Fruit fly (Drosophila melanogaster) whole organism, adult: ENCODE data around the gene eca.
A peak's percentile ranks its signal among the peaks of the same experiment; 100 is the strongest.

Experiments
- CG14711 ChIP-seq: fragments of 200-800 bp; sonication (Bioruptor generic); optimal IDR thresholded peaks from 2 replicates; lab custom pipeline; 2018; ENCODE audit warnings: missing biosample characterization, mild to moderate bottlenecking, missing genetic modification characterization, moderate library complexity
- CG1620 ChIP-seq: fragments of 200-800 bp; sonication (Bioruptor generic); optimal IDR thresholded peaks from 2 replicates; lab custom pipeline; 2016; ENCODE audit warnings: missing biosample characterization, missing genetic modification characterization
- CG33017 ChIP-seq: fragments of 200-800 bp; sonication (Bioruptor generic); optimal IDR thresholded peaks from 2 replicates; lab custom pipeline; 2018; ENCODE audit warnings: missing biosample characterization, mild to moderate bottlenecking, missing genetic modification characterization, moderate library complexity
- CG7045 ChIP-seq: fragments of 200-800 bp; sonication (Bioruptor generic); optimal IDR thresholded peaks from 2 replicates; lab custom pipeline; 2017; ENCODE audit warnings: missing biosample characterization, mild to moderate bottlenecking, missing genetic modification characterization
- CG7101 ChIP-seq: fragments of 200-800 bp; sonication (Bioruptor generic); optimal IDR thresholded peaks from 2 replicates; lab custom pipeline; 2018; ENCODE audit warnings: missing biosample characterization, mild to moderate bottlenecking, missing genetic modification characterization, moderate library complexity
- Clk ChIP-seq: fragments of 200-800 bp; sonication (Bioruptor generic); optimal IDR thresholded peaks from 2 replicates; lab custom pipeline; 2017; ENCODE audit warnings: missing biosample characterization, missing genetic modification characterization
- Crg-1 ChIP-seq: fragments of 200-800 bp; sonication (Bioruptor generic); optimal IDR thresholded peaks from 2 replicates; lab custom pipeline; 2016; ENCODE audit warnings: missing biosample characterization, missing genetic modification characterization
- Hr96 ChIP-seq: fragments of 200-800 bp; sonication (Bioruptor generic); optimal IDR thresholded peaks from 2 replicates; lab custom pipeline; 2016; ENCODE audit warnings: missing biosample characterization, missing genetic modification characterization
- Mnt ChIP-seq: fragments of 200-800 bp; sonication (Bioruptor generic); optimal IDR thresholded peaks from 2 replicates; lab custom pipeline; 2016; ENCODE audit warnings: missing biosample characterization, mild to moderate bottlenecking, missing genetic modification characterization
- bab1 ChIP-seq: fragments of 200-800 bp; sonication (Bioruptor generic); optimal IDR thresholded peaks from 3 replicates; lab custom pipeline; 2019; ENCODE audit warnings: missing biosample characterization, mild to moderate bottlenecking, missing genetic modification characterization, moderate library complexity
- cic ChIP-seq: fragments of 200-800 bp; sonication (Bioruptor generic); optimal IDR thresholded peaks from 2 replicates; lab custom pipeline; 2017; ENCODE audit warnings: missing biosample characterization, mild to moderate bottlenecking, missing genetic modification characterization, moderate library complexity
- cnc ChIP-seq, 2 experiments: fragments of >200 bp; optimal IDR thresholded peaks; 2 replicates each; lab custom pipeline; 2017
- ovo ChIP-seq: fragments of 200-800 bp; sonication (Bioruptor generic); optimal IDR thresholded peaks from 2 replicates; lab custom pipeline; 2016; ENCODE audit warnings: missing biosample characterization, missing genetic modification characterization
- pad ChIP-seq: fragments of 200-800 bp; sonication (Bioruptor generic); optimal IDR thresholded peaks from 3 replicates; lab custom pipeline; 2017; ENCODE audit warnings: missing biosample characterization, missing genetic modification characterization, mild to moderate bottlenecking, moderate library complexity, missing genetic modification reagents
- toe ChIP-seq: fragments of 200-800 bp; sonication (Bioruptor generic); optimal IDR thresholded peaks from 2 replicates; lab custom pipeline; 2016; ENCODE audit warnings: missing biosample characterization, missing genetic modification characterization

Gene eca

DNA sequence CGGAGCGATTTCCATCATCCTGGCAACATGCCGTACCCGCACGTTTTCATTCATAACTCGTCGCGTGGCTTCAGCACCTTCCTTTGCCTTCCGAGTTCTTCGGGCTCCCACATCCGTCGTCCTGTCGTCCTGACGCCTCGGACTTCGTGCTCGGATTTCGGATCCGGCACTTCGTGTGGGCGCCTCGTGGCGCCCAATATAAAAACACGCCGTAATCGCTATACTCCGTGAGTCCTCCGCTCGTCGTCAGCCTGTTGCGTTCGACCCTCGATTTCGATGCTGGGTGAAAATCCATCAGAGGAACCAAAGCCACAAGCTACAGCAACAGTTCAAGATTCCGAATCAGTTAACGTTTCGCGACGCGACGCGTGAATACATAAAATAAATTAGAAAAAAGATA, 45.0 kb downstream of the eca start:
- TF ChIP-seq CG1620 (GFP tag; lab: Kevin White, UChicago), result no peak
- TF ChIP-seq ovo (GFP tag; lab: Kevin White, UChicago), result no peak
- no peak for TF ChIP-seq toe (GFP tag; lab: Kevin White, UChicago)
- no peak for TF ChIP-seq Hr96 (GFP tag; lab: Kevin White, UChicago)
- TF ChIP-seq CG7045 (GFP tag; lab: Kevin White, UChicago), result no peak
- TF ChIP-seq Crg-1 (GFP tag; lab: Kevin White, UChicago), result no peak
- no peak for TF ChIP-seq CG14711
- TF ChIP-seq CG7101 (tag; lab: Kevin White, UChicago), result no peak
- TF ChIP-seq Clk (GFP tag; lab: Kevin White, UChicago), result no peak
- TF ChIP-seq cnc (optimal IDR thresholded peaks at IDR 0.05; lab: Kevin White, UChicago), result no peak
- TF ChIP-seq cic (GFP tag; lab: Kevin White, UChicago), result no peak

DNA sequence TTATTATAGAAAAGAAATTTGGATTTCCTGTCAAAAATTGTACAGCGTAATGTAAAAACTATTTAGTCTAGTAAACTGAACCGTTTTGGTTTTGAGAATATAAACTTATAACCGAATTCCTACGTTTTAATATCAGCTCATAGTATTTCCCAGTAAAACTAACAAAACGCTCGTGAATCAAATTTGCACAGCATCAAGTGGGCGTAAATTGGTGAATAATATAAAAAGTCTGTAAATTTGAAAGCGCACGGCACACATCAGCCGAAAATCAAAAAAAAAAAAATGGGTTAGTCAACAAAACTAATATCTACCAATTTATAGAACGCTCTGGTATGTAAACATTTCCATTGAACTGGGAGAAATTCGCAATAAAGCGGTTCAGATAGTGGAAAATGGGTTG, 47.4 kb downstream of the eca start, which contains the start of gene Dh44:
TSS of gene Dh44 (plus strand) at position 301 of the 400 bp plus-strand sequence.
- TF ChIP-seq pad, result no peak
- no peak for TF ChIP-seq cnc (optimal IDR thresholded peaks at IDR 0.05; lab: Kevin White, UChicago)

DNA sequence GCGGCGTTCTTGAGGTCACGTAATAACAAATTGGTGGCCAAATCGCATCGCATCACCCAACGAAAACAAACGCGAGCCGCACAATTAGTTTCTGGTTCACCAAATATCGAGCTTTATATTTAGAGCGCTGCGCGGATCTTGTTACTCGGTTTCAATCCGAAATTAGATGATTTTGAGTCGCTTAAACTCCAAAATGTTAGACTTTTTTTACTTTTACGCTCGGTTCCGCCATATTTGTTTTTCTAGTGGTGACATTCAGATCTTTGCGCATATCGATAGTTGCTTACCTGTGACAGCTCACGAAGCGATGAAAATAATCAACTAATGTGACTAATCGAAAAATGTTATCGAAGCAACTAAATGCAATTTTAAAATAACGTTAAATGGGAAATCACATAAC, 47.9 kb downstream of the eca start, which contains the start of gene Scm:
TSS of gene Scm (minus strand) at position 251 of the 400 bp plus-strand sequence.
- TF ChIP-seq Mnt (GFP tag; lab: Kevin White, UChicago), result peak; percentile 16
- peak; percentile 55 for TF ChIP-seq bab1
- no peak for TF ChIP-seq Hr96 (GFP tag; lab: Kevin White, UChicago)
- peak; percentile 15 for TF ChIP-seq CG7101 (tag; lab: Kevin White, UChicago)
- TF ChIP-seq CG33017 (tag; lab: Kevin White, UChicago), result no peak
- TF ChIP-seq CG14711, result peak; percentile 15
